Worm (Caenorhabditis elegans): ENCODE data around the gene F56C4.4.

DNA sequence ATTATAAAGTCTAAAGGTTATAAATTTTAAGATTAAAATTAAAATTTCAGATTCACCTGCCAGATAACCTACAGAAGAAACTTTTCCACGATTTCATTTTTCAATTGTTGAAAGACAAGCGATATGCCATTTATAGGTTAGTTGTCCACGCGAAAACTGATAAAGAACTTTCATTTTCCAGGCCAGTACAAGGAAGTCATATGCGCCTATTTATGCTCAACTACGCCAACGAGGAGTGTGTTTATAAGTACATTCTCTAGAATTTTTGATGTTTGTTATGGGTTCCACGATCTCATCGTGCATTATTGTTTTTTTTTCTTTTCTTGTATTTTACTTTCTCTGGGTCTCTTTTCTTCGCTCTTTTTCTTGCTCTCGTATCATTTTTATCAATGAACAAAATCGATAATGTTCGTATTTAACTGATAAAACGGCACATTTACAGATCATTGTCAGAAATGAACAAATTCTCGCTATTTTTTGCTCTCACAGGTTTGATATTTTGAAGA lies 24.4 kb downstream of the F56C4.4 start, which contains the start of gene R09H10.3:
- TF ChIP-seq flt-1 (GFP tag; IDR thresholded peaks at IDR 0.05) (no peak), ref-1 (GFP tag; conservative IDR thresholded peaks at IDR 0.05) (no peak), tab-1 (GFP tag; IDR thresholded peaks at IDR 0.05) (no peak)

All from whole organism, midembryonic.